Fruit fly (Drosophila melanogaster): ENCODE results near the gene CG12259.
A peak's percentile ranks its signal among the peaks of the same experiment; 100 is the strongest.

Gene CG12259

DNA sequence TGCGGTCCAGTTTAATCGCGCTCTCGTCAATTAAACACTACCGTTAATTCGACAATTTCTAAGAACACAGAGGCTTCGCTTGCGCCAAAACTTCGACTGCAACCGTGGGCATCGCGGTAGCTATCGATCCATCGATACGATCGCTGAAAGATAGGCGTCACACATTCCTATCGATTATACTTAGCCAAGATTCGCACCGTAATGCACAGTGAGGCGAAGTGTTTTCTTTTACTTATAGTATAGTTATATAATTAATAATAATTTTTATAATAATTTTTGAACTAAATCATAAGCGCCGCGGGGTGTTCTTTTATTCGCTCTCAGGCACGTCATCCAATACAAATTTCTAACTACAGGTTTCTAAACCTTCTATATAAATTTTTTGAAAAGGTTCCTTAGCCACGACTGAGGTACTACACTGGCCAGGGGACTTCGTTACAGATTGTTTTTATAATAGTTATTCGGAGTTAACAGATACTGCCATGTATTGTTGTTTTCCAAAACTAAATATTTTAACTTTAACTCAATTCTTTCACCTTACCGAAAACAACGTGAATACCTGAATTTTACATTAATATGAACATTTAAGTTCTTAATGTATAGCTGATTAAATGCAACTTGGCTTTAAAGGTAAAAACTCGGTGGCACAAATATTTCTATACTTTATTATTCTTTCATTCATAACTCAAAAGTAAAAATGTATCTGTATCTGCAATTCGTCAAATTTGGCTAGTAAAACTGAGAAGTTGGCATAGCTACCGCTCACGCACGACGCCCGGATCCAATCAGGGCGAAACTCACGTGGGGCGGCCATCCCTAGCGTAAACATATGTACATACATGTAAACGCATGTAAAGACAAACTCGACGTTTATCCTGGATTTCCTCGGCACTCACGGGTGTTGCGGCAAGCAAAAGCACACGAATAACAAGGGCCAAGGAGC is 17.1 kb upstream of the CG12259 start, which contains the start of the genes NSD and BOD1 (continued):
- TF ChIP-seq fu2 (GFP tag; optimal IDR thresholded peaks at IDR 0.05) (no peak), kay (GFP tag; optimal IDR thresholded peaks at IDR 0.05) (no peak), fd102C (GFP tag; optimal IDR thresholded peaks at IDR 0.05) (no peak), stc (GFP tag; IDR thresholded peaks at IDR 0.05) (no peak), YL-1 (GFP tag; optimal IDR thresholded peaks at IDR 0.05) (peak; percentile 68), nom (GFP tag; optimal IDR thresholded peaks at IDR 0.05) (no peak), sr (GFP tag; IDR thresholded peaks at IDR 0.05) (no peak; the same call in 2 of the 3 replicates), CG13894 (tag; optimal IDR thresholded peaks at IDR 0.05) (no peak), CG18764 (GFP tag; optimal IDR thresholded peaks at IDR 0.05) (no peak), sima (GFP tag; optimal IDR thresholded peaks at IDR 0.05) (no peak), zen (tag; optimal IDR thresholded peaks at IDR 0.05) (peak; percentile 24), Scr (GFP tag; IDR thresholded peaks at IDR 0.05; ENCODE audit: partially characterized antibody) (peak; percentile 85), ap (GFP tag; IDR thresholded peaks at IDR 0.05) (no peak), CG34376 (GFP tag; optimal IDR thresholded peaks at IDR 0.05) (no peak), vnd (GFP tag; IDR thresholded peaks at IDR 0.05; ENCODE audit: partially characterized antibody) (peak; percentile 94), CG7357 (GFP tag; IDR thresholded peaks at IDR 0.05) (peak; percentile 27; the same call in 1 of the 3 replicates), trem (tag; optimal IDR thresholded peaks at IDR 0.05) (peak; percentile 95), jumu (GFP tag; optimal IDR thresholded peaks at IDR 0.05) (peak; percentile 6), Dip2 (GFP tag; IDR thresholded peaks at IDR 0.05) (no peak), CG11247 (GFP tag; IDR thresholded peaks at IDR 0.05) (peak; percentile 76), HmgD (GFP tag; optimal IDR thresholded peaks at IDR 0.05) (peak; percentile 19), NC2α (GFP tag; optimal IDR thresholded peaks at IDR 0.05) (no peak), sisA (GFP tag; IDR thresholded peaks at IDR 0.05) (peak; percentile 81), Trl (optimal IDR thresholded peaks at IDR 0.05) (no peak), Trl (GFP tag; optimal IDR thresholded peaks at IDR 0.05) (no peak), knrl (GFP tag; IDR thresholded peaks at IDR 0.05; ENCODE audit: partially characterized antibody) (peak; percentile 93), sens-2 (GFP tag; IDR thresholded peaks at IDR 0.05) (no peak), Kr (GFP tag; optimal IDR thresholded peaks at IDR 0.05) (no peak), caup (GFP tag; optimal IDR thresholded peaks at IDR 0.05; ENCODE audit: severe bottlenecking) (peak; percentile 20), CG3281 (GFP tag; optimal IDR thresholded peaks at IDR 0.05) (peak; percentile 17), CG8359 (GFP tag; optimal IDR thresholded peaks at IDR 0.05; ENCODE audit: borderline replicate concordance) (no peak), sob (GFP tag; IDR thresholded peaks at IDR 0.05) (peak; percentile 86), twi (tag; optimal IDR thresholded peaks at IDR 0.05) (no peak), CG17568 (GFP tag; optimal IDR thresholded peaks at IDR 0.05) (no peak), phol (tag; optimal IDR thresholded peaks at IDR 0.05) (peak; percentile 63), CG8924 (tag; optimal IDR thresholded peaks at IDR 0.05) (peak; percentile 54), dan (GFP tag; IDR thresholded peaks at IDR 0.05) (no peak), CG11398 (GFP tag; optimal IDR thresholded peaks at IDR 0.05) (no peak), crc (GFP tag; optimal IDR thresholded peaks at IDR 0.05) (no peak), CTCF (GFP tag; optimal IDR thresholded peaks at IDR 0.05) (no peak), CG13287 (GFP tag; IDR thresholded peaks at IDR 0.05; ENCODE audit: partially characterized antibody) (peak; percentile 85), CHES-1-like (GFP tag; optimal IDR thresholded peaks at IDR 0.05) (no peak), Hmx (GFP tag; optimal IDR thresholded peaks at IDR 0.05) (no peak), CG11093 (GFP tag; IDR thresholded peaks at IDR 0.05) (no peak), pzg (GFP tag; optimal IDR thresholded peaks at IDR 0.05) (peak; percentile 77), CG14441 (GFP tag; IDR thresholded peaks at IDR 0.05) (peak; percentile 69), cg (GFP tag; optimal IDR thresholded peaks at IDR 0.05) (no peak), Chrac-16 (GFP tag; optimal IDR thresholded peaks at IDR 0.05) (peak; percentile 23), lmd (GFP tag; IDR thresholded peaks at IDR 0.05) (peak; percentile 64), CG12219 (GFP tag; optimal IDR thresholded peaks at IDR 0.05) (no peak)

Measured in whole organism, embryonic.